Fruit fly (Drosophila melanogaster): Measurements from ENCODE around the gene CG17186.
A peak's percentile ranks its signal among the peaks of the same experiment; 100 is the strongest.

The CG17186 gene

dm6 chr3R:19830973-19831372 lies 46.3 kb downstream of the CG17186 start (continued):
- no peak for TF ChIP-seq CG2116 (GFP tag; optimal IDR thresholded peaks at IDR 0.05)
- peak; percentile 29 for TF ChIP-seq zfh2 (GFP tag; optimal IDR thresholded peaks at IDR 0.05)
- TF ChIP-seq lola (GFP tag; optimal IDR thresholded peaks at IDR 0.05), result no peak
- TF ChIP-seq jumu (GFP tag; optimal IDR thresholded peaks at IDR 0.05), result peak; percentile 6
- TF ChIP-seq CG31388 (GFP tag; optimal IDR thresholded peaks at IDR 0.05), result no peak
- TF ChIP-seq schlank (tag; optimal IDR thresholded peaks at IDR 0.05), result peak; percentile 1
- TF ChIP-seq CG10431 (GFP tag; optimal IDR thresholded peaks at IDR 0.05), result no peak
- peak; percentile 15 for TF ChIP-seq eyg (GFP tag; optimal IDR thresholded peaks at IDR 0.05)
- TF ChIP-seq BtbVII (GFP tag; optimal IDR thresholded peaks at IDR 0.05), result peak; percentile 37
- no peak for TF ChIP-seq kay (GFP tag; optimal IDR thresholded peaks at IDR 0.05)
- 0 out of 2 replicates have a peak, but pooled peaks have one; percentile 40 for TF ChIP-seq ranshi (GFP tag; IDR thresholded peaks at IDR 0.05)
- peak; percentile 4 for TF ChIP-seq vfl (GFP tag; optimal IDR thresholded peaks at IDR 0.05)
- no peak for TF ChIP-seq gce (GFP tag; IDR thresholded peaks at IDR 0.05)
- TF ChIP-seq en (GFP tag; optimal IDR thresholded peaks at IDR 0.05), result peak; percentile 51
- no peak for TF ChIP-seq btn (GFP tag; optimal IDR thresholded peaks at IDR 0.05)
- TF ChIP-seq PHDP (tag; optimal IDR thresholded peaks at IDR 0.05), result peak; percentile 73
- no peak for TF ChIP-seq sens-2 (GFP tag; IDR thresholded peaks at IDR 0.05)
- no peak for TF ChIP-seq ase (GFP tag; IDR thresholded peaks at IDR 0.05)
- peak; percentile 41 for TF ChIP-seq Bteb2 (GFP tag; optimal IDR thresholded peaks at IDR 0.05)
- TF ChIP-seq CG12299 (tag; optimal IDR thresholded peaks at IDR 0.05), result peak; percentile 41
- TF ChIP-seq CG10959 (GFP tag; IDR thresholded peaks at IDR 0.05), result no peak
- peak; percentile 54 for TF ChIP-seq her (GFP tag; optimal IDR thresholded peaks at IDR 0.05)
- no peak for TF ChIP-seq NC2α (GFP tag; optimal IDR thresholded peaks at IDR 0.05)
- no peak for TF ChIP-seq CG4730 (GFP tag; IDR thresholded peaks at IDR 0.05)
- no peak for TF ChIP-seq CG30020 (tag; optimal IDR thresholded peaks at IDR 0.05)
- no peak for TF ChIP-seq CG9609 (GFP tag; optimal IDR thresholded peaks at IDR 0.05)
- TF ChIP-seq tap (tag; optimal IDR thresholded peaks at IDR 0.05), result peak; percentile 48
- no peak for TF ChIP-seq Spps (tag; optimal IDR thresholded peaks at IDR 0.05)
- peak; percentile 72 for TF ChIP-seq Oli (tag; optimal IDR thresholded peaks at IDR 0.05)
- no peak for TF ChIP-seq Hr78 (GFP tag; optimal IDR thresholded peaks at IDR 0.05)
- TF ChIP-seq CG14050 (GFP tag; IDR thresholded peaks at IDR 0.05), result peak; percentile 42; the same call in 2 of the 3 replicates
- TF ChIP-seq lmd (GFP tag; IDR thresholded peaks at IDR 0.05), result peak; percentile 69
- no peak for TF ChIP-seq bbx (GFP tag; IDR thresholded peaks at IDR 0.05; ENCODE audit: partially characterized antibody)
- no peak for TF ChIP-seq Jarid2 (GFP tag; optimal IDR thresholded peaks at IDR 0.05)
- 0 out of 3 replicates have a peak, but pooled peaks have one; percentile 22 for TF ChIP-seq CG6175 (GFP tag; IDR thresholded peaks at IDR 0.05)
- TF ChIP-seq CG2678 (tag; optimal IDR thresholded peaks at IDR 0.05), result peak; percentile 82
- peak; percentile 68 for TF ChIP-seq Ada2b (GFP tag; IDR thresholded peaks at IDR 0.05)
- TF ChIP-seq Fer3 (tag; optimal IDR thresholded peaks at IDR 0.05), result peak; percentile 72
- TF ChIP-seq CG11093 (GFP tag; IDR thresholded peaks at IDR 0.05), result no peak
- peak; percentile 85 for TF ChIP-seq CG15269 (tag; optimal IDR thresholded peaks at IDR 0.05)
- TF ChIP-seq CG12071 (GFP tag; optimal IDR thresholded peaks at IDR 0.05), result peak; percentile 61
- TF ChIP-seq Doc2 (GFP tag; IDR thresholded peaks at IDR 0.05), result no peak
- no peak for TF ChIP-seq danr (GFP tag; IDR thresholded peaks at IDR 0.05)
- no peak for TF ChIP-seq fu2 (GFP tag; optimal IDR thresholded peaks at IDR 0.05)
- TF ChIP-seq Usf (GFP tag; optimal IDR thresholded peaks at IDR 0.05), result no peak
- TF ChIP-seq CG7372 (GFP tag; IDR thresholded peaks at IDR 0.05), result peak; percentile 41; the same call in 1 of the 2 replicates
- TF ChIP-seq sr (GFP tag; IDR thresholded peaks at IDR 0.05), result peak; percentile 13; the same call in 1 of the 3 replicates
- TF ChIP-seq HmgZ (tag; optimal IDR thresholded peaks at IDR 0.05), result no peak
- TF ChIP-seq NFAT (GFP tag; IDR thresholded peaks at IDR 0.05), result peak; percentile 64; the same call in 1 of the 2 replicates
- TF ChIP-seq hb (GFP tag; IDR thresholded peaks at IDR 0.05; ENCODE audit: partially characterized antibody), result no peak
- TF ChIP-seq Sin3A (optimal IDR thresholded peaks at IDR 0.05), result no peak
- no peak for TF ChIP-seq gcm2 (GFP tag; optimal IDR thresholded peaks at IDR 0.05)

Data from whole organism, embryonic.